Worm (Caenorhabditis elegans) whole organism, L2 larva: ENCODE measurements around the gene K08D10.11.

Experiments
- ama-1 ChIP-seq: fragments of 150-350 bp; optimal IDR thresholded peaks from 2 replicates; lab custom pipeline; 2018; ENCODE audit warnings: inconsistent platforms
- blmp-1 ChIP-seq: sonication (generic microtip); optimal IDR thresholded peaks from 2 replicates; lab custom pipeline; 2017; ENCODE audit warnings: missing genetic modification characterization, mild to moderate bottlenecking, missing compliant biosample characterization, antibody characterized with exemption, moderate library complexity; ENCODE audit not compliant: insufficient read depth
- ceh-82 ChIP-seq: fragments of 150-350 bp; optimal IDR thresholded peaks from 2 replicates; lab custom pipeline; 2014; ENCODE audit warnings: missing biosample characterization, missing genetic modification characterization
- lsy-2 ChIP-seq, 2 experiments: fragments of 150-350 bp in 1 of 2; sonication (generic microtip) in 1 of 2; optimal IDR thresholded peaks; 2 replicates each; lab custom pipeline; 2014 to 2017; ENCODE audit warnings: missing biosample characterization in 2 of 2, missing genetic modification characterization in 2 of 2
- nhr-12 ChIP-seq: fragments of 150-350 bp; optimal IDR thresholded peaks from 2 replicates; lab custom pipeline; 2014; ENCODE audit warnings: missing biosample characterization, missing genetic modification characterization
- zag-1 ChIP-seq: fragments of 150-350 bp; optimal IDR thresholded peaks from 2 replicates; lab custom pipeline; 2014; ENCODE audit warnings: missing biosample characterization, missing genetic modification characterization
- ztf-4 ChIP-seq: fragments of 150-350 bp; optimal IDR thresholded peaks from 2 replicates; lab custom pipeline; 2014; ENCODE audit warnings: missing biosample characterization, missing genetic modification characterization

ce11 chrIV:4140265-4140664, 45.7 kb downstream of the K08D10.11 start, which contains the start of gene F49F1.18:
- no peak for TF ChIP-seq nhr-12 (tag; lab: Kevin White, UChicago)
- TF ChIP-seq blmp-1 (tag; lab: Kevin White, UChicago): no peak
- TF ChIP-seq ztf-4: no peak
- TF ChIP-seq ceh-82 (tag; lab: Kevin White, UChicago): no peak
- no peak for TF ChIP-seq ama-1 (lab: Kevin White, UChicago)
- no peak for TF ChIP-seq lsy-2 (tag; optimal IDR thresholded peaks at IDR 0.05; lab: Kevin White, UChicago)
- no peak for TF ChIP-seq zag-1 (tag; lab: Kevin White, UChicago)
